Worm (Caenorhabditis elegans) whole organism, young adult: ENCODE measurements around the gene F58D12.1.

ENCODE experiments used
- B0035.1 ChIP-seq: sonication (generic microtip); optimal IDR thresholded peaks from 2 replicates; lab custom pipeline; 2016; ENCODE audit warnings: missing genetic modification characterization, mild to moderate bottlenecking, missing compliant biosample characterization, missing genotype, missing genetic modification reagents
- D2030.7 ChIP-seq: fragments of 200-800 bp; sonication (Bioruptor generic); IDR thresholded peaks from 2 replicates; pipeline ENCODE4 v1.3.6; 2022; ENCODE audit warnings: missing genetic modification reagents, missing genetic modification characterization, missing compliant biosample characterization
- F33H1.4 ChIP-seq: fragments of 200-800 bp; sonication (Bioruptor generic); IDR thresholded peaks from 2 replicates; pipeline ENCODE4 v1.3.6; 2022; ENCODE audit warnings: missing genetic modification reagents, missing genetic modification characterization, missing compliant biosample characterization
- F39B2.1 ChIP-seq: fragments of 200-800 bp; sonication (Bioruptor generic); IDR thresholded peaks from 2 replicates; pipeline ENCODE4 v1.3.6; 2022; ENCODE audit warnings: missing genetic modification reagents, missing genetic modification characterization, missing compliant biosample characterization
- F57C9.4 ChIP-seq: sonication (generic microtip); optimal IDR thresholded peaks from 2 replicates; lab custom pipeline; 2017; ENCODE audit warnings: mild to moderate bottlenecking, missing genetic modification characterization, missing compliant biosample characterization
- Y67H2A.10 ChIP-seq: fragments of 200-800 bp; sonication (Bioruptor generic); conservative IDR thresholded peaks from 2 replicates; pipeline ENCODE4 v1.3.6; 2022; ENCODE audit warnings: missing genetic modification reagents, missing genetic modification characterization, missing compliant biosample characterization
- Y79H2A.3 ChIP-seq: fragments of 200-800 bp; sonication (Bioruptor generic); conservative IDR thresholded peaks from 2 replicates; pipeline ENCODE4 v1.3.6; 2022; ENCODE audit warnings: missing genetic modification reagents, missing genetic modification characterization, missing compliant biosample characterization
- Y95B8A.8 ChIP-seq: fragments of 200-800 bp; sonication (Bioruptor generic); IDR thresholded peaks from 2 replicates; pipeline ENCODE4 v1.3.6; 2022; ENCODE audit warnings: missing genetic modification reagents, missing genetic modification characterization, missing compliant biosample characterization
- ZK185.1 ChIP-seq: sonication (generic microtip); optimal IDR thresholded peaks from 2 replicates; lab custom pipeline; 2016; ENCODE audit warnings: mild to moderate bottlenecking, missing genetic modification characterization, missing compliant biosample characterization; ENCODE audit not compliant: poor library complexity, severe bottlenecking
- ama-1 ChIP-seq, 3 experiments: fragments of 150-350 bp in 1 of 3; sonication (generic microtip) in 2 of 3; optimal IDR thresholded peaks; 2 replicates each; lab custom pipeline; 2014 to 2018; ENCODE audit warnings: missing biosample characterization in 2 of 3, missing genetic modification characterization in 2 of 3, missing genetic modification reagents in 2 of 3
- athp-1 ChIP-seq: sonication (generic microtip); optimal IDR thresholded peaks from 2 replicates; lab custom pipeline; 2017; ENCODE audit warnings: mild to moderate bottlenecking, missing genetic modification characterization, missing compliant biosample characterization
- attf-6 ChIP-seq: fragments of 200-800 bp; sonication (Bioruptor generic); IDR thresholded peaks from 2 replicates; pipeline ENCODE4 v1.3.6; 2022; ENCODE audit warnings: missing genetic modification reagents, missing genetic modification characterization, missing compliant biosample characterization
- bed-2 ChIP-seq: fragments of 200-800 bp; sonication (Bioruptor generic); IDR thresholded peaks from 2 replicates; pipeline ENCODE4 v1.3.6; 2022; ENCODE audit warnings: missing genetic modification reagents, missing genetic modification characterization, missing compliant biosample characterization
- ccch-3 ChIP-seq: fragments of 200-800 bp; sonication (Bioruptor generic); optimal IDR thresholded peaks from 2 replicates; lab custom pipeline; 2018; ENCODE audit warnings: mild to moderate bottlenecking, missing genetic modification characterization, missing compliant biosample characterization
- cebp-2 ChIP-seq: fragments of 200-800 bp; sonication (Bioruptor generic); IDR thresholded peaks from 2 replicates; pipeline ENCODE4 v1.3.6; 2022; ENCODE audit warnings: missing genetic modification characterization, missing compliant biosample characterization
- ceh-100 ChIP-seq: fragments of 200-800 bp; sonication (Bioruptor generic); IDR thresholded peaks from 2 replicates; pipeline ENCODE4 v1.3.6; 2022; ENCODE audit warnings: missing genetic modification reagents, missing genetic modification characterization, missing compliant biosample characterization
- ceh-40 ChIP-seq: fragments of 200-800 bp; sonication (Bioruptor generic); IDR thresholded peaks from 2 replicates; pipeline ENCODE4 v1.3.6; 2022; ENCODE audit warnings: missing genetic modification characterization, missing compliant biosample characterization
- dox-1 ChIP-seq: fragments of 200-800 bp; sonication (Bioruptor generic); IDR thresholded peaks from 2 replicates; pipeline ENCODE4 v1.3.6; 2022; ENCODE audit warnings: missing genetic modification reagents, missing genetic modification characterization, missing compliant biosample characterization
- efl-1 ChIP-seq: fragments of 150-350 bp; optimal IDR thresholded peaks from 2 replicates; lab custom pipeline; 2014; ENCODE audit warnings: missing biosample characterization, missing genetic modification reagents, missing genetic modification characterization
- egl-18 ChIP-seq: fragments of 200-800 bp; sonication (Bioruptor generic); IDR thresholded peaks from 2 replicates; pipeline ENCODE4 v1.3.6; 2022; ENCODE audit warnings: missing genetic modification reagents, missing genetic modification characterization, missing compliant biosample characterization
- ekl-4 ChIP-seq: fragments of 200-800 bp; sonication (Bioruptor generic); IDR thresholded peaks from 2 replicates; pipeline ENCODE4 v1.3.6; 2022; ENCODE audit warnings: missing genetic modification reagents, missing genetic modification characterization, missing compliant biosample characterization
- hlh-12 ChIP-seq: sonication (generic microtip); optimal IDR thresholded peaks from 2 replicates; lab custom pipeline; 2016; ENCODE audit warnings: missing genetic modification characterization, missing compliant biosample characterization
- hlh-26 ChIP-seq: fragments of 200-800 bp; sonication (Bioruptor generic); conservative IDR thresholded peaks from 2 replicates; pipeline ENCODE4 v1.3.6; 2022; ENCODE audit warnings: missing genetic modification reagents, missing genetic modification characterization, missing compliant biosample characterization
- hsf-1 ChIP-seq: fragments of 200-800 bp; sonication (Bioruptor generic); IDR thresholded peaks from 2 replicates; pipeline ENCODE4 v1.3.6; 2022; ENCODE audit warnings: missing genetic modification reagents, missing genetic modification characterization, missing compliant biosample characterization
- lin-54 ChIP-seq: fragments of 200-800 bp; sonication (Bioruptor generic); optimal IDR thresholded peaks from 2 replicates; lab custom pipeline; 2018; ENCODE audit warnings: mild to moderate bottlenecking, missing genetic modification characterization, missing compliant biosample characterization
- lsl-1 ChIP-seq: fragments of 200-800 bp; sonication (Bioruptor generic); optimal IDR thresholded peaks from 2 replicates; lab custom pipeline; 2018; ENCODE audit warnings: mild to moderate bottlenecking, missing genetic modification characterization, moderate library complexity, missing compliant biosample characterization
- lsy-27 ChIP-seq: sonication (generic microtip); optimal IDR thresholded peaks from 2 replicates; lab custom pipeline; 2017; ENCODE audit warnings: missing genetic modification characterization, mild to moderate bottlenecking, missing compliant biosample characterization, antibody characterized with exemption, missing genotype, borderline replicate concordance; ENCODE audit not compliant: insufficient read depth
- madf-6 ChIP-seq: fragments of 200-800 bp; sonication (Bioruptor generic); IDR thresholded peaks from 2 replicates; pipeline ENCODE4 v1.3.6; 2022; ENCODE audit warnings: missing genetic modification reagents, missing genetic modification characterization, missing compliant biosample characterization
- mxl-1 ChIP-seq: sonication (generic microtip); optimal IDR thresholded peaks from 2 replicates; lab custom pipeline; 2016; ENCODE audit warnings: missing genetic modification characterization, missing compliant biosample characterization
- nfya-1 ChIP-seq: sonication (generic microtip); optimal IDR thresholded peaks from 2 replicates; lab custom pipeline; 2017; ENCODE audit warnings: antibody characterized with exemption, missing compliant biosample characterization, missing genetic modification characterization, borderline replicate concordance; ENCODE audit not compliant: insufficient read depth
- nhr-80 ChIP-seq: sonication (generic microtip); optimal IDR thresholded peaks from 2 replicates; lab custom pipeline; 2016; ENCODE audit warnings: missing genetic modification characterization, missing compliant biosample characterization
- repo-1 ChIP-seq: sonication (generic microtip); optimal IDR thresholded peaks from 2 replicates; lab custom pipeline; 2017; ENCODE audit warnings: mild to moderate bottlenecking, missing genetic modification characterization, missing compliant biosample characterization
- rpc-1 ChIP-seq, 2 experiments: fragments of 150-350 bp in 1 of 2; sonication (generic microtip) in 1 of 2; optimal IDR thresholded peaks; 2 replicates each; lab custom pipeline; 2014 to 2018; ENCODE audit warnings: missing biosample characterization in 1 of 2, missing genetic modification characterization in 1 of 2, missing genetic modification reagents in 1 of 2, missing genotype in 1 of 2
- sea-2 ChIP-seq: fragments of 200-800 bp; sonication (Bioruptor generic); IDR thresholded peaks from 2 replicates; pipeline ENCODE4 v1.3.6; 2022; ENCODE audit warnings: missing genetic modification characterization, missing compliant biosample characterization
- snpc-1.3 ChIP-seq: sonication (generic microtip); optimal IDR thresholded peaks from 2 replicates; lab custom pipeline; 2017; ENCODE audit warnings: missing genetic modification characterization, mild to moderate bottlenecking, missing compliant biosample characterization, antibody characterized with exemption, moderate library complexity, missing genotype, missing genetic modification reagents; ENCODE audit not compliant: insufficient read depth
- snpc-4 ChIP-seq, 5 experiments: fragments of 150-350 bp in 1 of 5; sonication (generic microtip) in 4 of 5; optimal IDR thresholded peaks; 2 replicates each; lab custom pipeline; 2014 to 2018; ENCODE audit warnings: missing genetic modification characterization in 5 of 5, missing biosample characterization in 3 of 5, antibody characterized with exemption in 2 of 5, mild to moderate bottlenecking in 2 of 5, missing compliant biosample characterization in 2 of 5, missing genotype in 2 of 5, moderate library complexity in 2 of 5, missing genetic modification reagents in 1 of 5
- unc-130 ChIP-seq: sonication (generic microtip); optimal IDR thresholded peaks from 2 replicates; lab custom pipeline; 2016; ENCODE audit warnings: missing genetic modification reagents, missing genetic modification characterization, missing compliant biosample characterization
- unc-62 ChIP-seq: fragments of 150-350 bp; optimal IDR thresholded peaks from 2 replicates; lab custom pipeline; 2014; ENCODE audit warnings: missing biosample characterization, missing genetic modification reagents, missing genetic modification characterization
- zfh-2 ChIP-seq: fragments of 200-800 bp; sonication (Bioruptor generic); conservative IDR thresholded peaks from 2 replicates; pipeline ENCODE4 v1.3.6; 2022; ENCODE audit warnings: missing genetic modification reagents, missing genetic modification characterization, missing compliant biosample characterization

The F58D12.1 gene

DNA sequence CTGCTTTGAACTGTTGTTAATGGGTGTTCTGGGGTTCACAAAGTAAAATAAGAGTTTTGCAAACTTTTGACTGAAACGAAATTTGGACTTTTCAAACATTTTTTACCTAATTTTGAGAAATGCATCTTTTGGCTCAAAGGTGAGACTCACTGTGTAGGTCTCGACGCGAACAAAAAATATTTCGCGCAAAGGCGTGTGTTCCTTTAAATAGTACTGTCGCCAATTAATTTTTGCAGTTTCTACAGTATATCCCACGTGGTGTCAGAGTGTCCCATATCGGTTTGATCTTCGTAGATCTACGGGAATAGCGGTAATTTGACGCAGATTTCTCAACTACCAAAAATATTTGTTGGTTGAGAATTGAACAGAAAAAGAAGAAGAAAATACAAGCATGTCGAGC lies 35.7 kb upstream of the F58D12.1 start:
- TF ChIP-seq zfh-2 (GFP tag; lab: Robert Waterston, UW) (no peak), hsf-1 (GFP tag; lab: Robert Waterston, UW) (0 out of 2 replicates have a peak, but pooled peaks have one; percentile 30), mxl-1 (tag; lab: Kevin White, UChicago) (no peak), sea-2 (GFP tag; lab: Robert Waterston, UW) (no peak), lsl-1 (GFP tag; lab: Kevin White, UChicago) (peak; percentile 42), Y79H2A.3 (no peak), Y67H2A.10 (no peak), B0035.1 (no peak), attf-6 (GFP tag; lab: Robert Waterston, UW) (no peak), lin-54 (GFP tag; lab: Kevin White, UChicago) (peak; percentile 19), lsy-27 (tag; lab: Kevin White, UChicago) (no peak), F57C9.4 (tag; lab: Kevin White, UChicago) (no peak), F39B2.1 (GFP tag; lab: Robert Waterston, UW) (no peak), F33H1.4 (GFP tag; lab: Robert Waterston, UW) (peak; percentile 35), repo-1 (tag; lab: Kevin White, UChicago) (peak; percentile 39), hlh-12 (tag; lab: Kevin White, UChicago) (no peak), efl-1 (peak; percentile 22), ekl-4 (GFP tag; lab: Robert Waterston, UW) (no peak), snpc-4 (GFP tag; optimal IDR thresholded peaks at IDR 0.05; lab: Kevin White, UChicago) (no peak), snpc-4 (tag; optimal IDR thresholded peaks at IDR 0.05; lab: Kevin White, UChicago) (peak in 2 of 4 experiments; percentile 10 to 13), nfya-1 (tag; lab: Kevin White, UChicago) (no peak), ccch-3 (no peak), ama-1 (optimal IDR thresholded peaks at IDR 0.05; lab: Kevin White, UChicago) (no peak), ama-1 (GFP tag; optimal IDR thresholded peaks at IDR 0.05; lab: Kevin White, UChicago) (no peak), ceh-100 (0 out of 2 replicates have a peak, but pooled peaks have one; percentile 11), madf-6 (GFP tag; lab: Robert Waterston, UW) (no peak; the same call in 1 of the 2 replicates), snpc-1.3 (tag; lab: Kevin White, UChicago) (no peak), ZK185.1 (tag; lab: Kevin White, UChicago) (no peak), hlh-26 (no peak), nhr-80 (tag; lab: Kevin White, UChicago) (no peak), unc-62 (GFP tag; lab: Kevin White, UChicago) (no peak), bed-2 (GFP tag; lab: Robert Waterston, UW) (no peak), cebp-2 (GFP tag; lab: Robert Waterston, UW) (no peak), unc-130 (GFP tag; lab: Kevin White, UChicago) (no peak), ceh-40 (GFP tag; lab: Robert Waterston, UW) (0 out of 2 replicates have a peak, but pooled peaks have one; percentile 53), athp-1 (peak; percentile 37), Y95B8A.8 (GFP tag; lab: Robert Waterston, UW) (no peak), dox-1 (GFP tag; lab: Robert Waterston, UW) (no peak), egl-18 (GFP tag; lab: Robert Waterston, UW) (no peak)

DNA sequence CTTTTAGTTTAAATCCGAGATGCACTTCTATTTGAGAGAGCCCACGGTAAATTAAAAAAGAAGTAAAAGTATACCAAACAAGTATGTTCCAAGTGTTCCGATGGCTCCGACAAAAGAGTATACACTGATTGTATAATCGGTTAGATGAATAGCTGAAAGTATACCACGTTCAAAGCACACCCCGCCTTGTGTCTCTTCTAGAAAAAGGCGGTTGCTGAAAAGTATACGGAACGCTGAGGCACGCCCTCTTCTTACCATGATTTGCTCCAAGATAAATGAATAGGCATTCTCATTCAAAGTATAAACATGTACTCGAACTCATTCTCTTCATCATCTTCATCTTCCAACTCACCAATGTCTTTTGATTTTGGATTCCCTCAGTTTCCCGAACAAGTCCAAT lies 35.0 kb upstream of the F58D12.1 start, which contains the start of gene end-3:
end-3 (plus strand) TSS at position 301 of the 400 bp plus-strand sequence.
- TF ChIP-seq ceh-40 (GFP tag; lab: Robert Waterston, UW) (no peak), B0035.1 (no peak), rpc-1 (optimal IDR thresholded peaks at IDR 0.05; lab: Kevin White, UChicago) (no peak), rpc-1 (tag; optimal IDR thresholded peaks at IDR 0.05; lab: Kevin White, UChicago) (no peak), D2030.7 (GFP tag; lab: Robert Waterston, UW) (no peak), hsf-1 (GFP tag; lab: Robert Waterston, UW) (no peak)
